Worm (Caenorhabditis elegans) whole organism, late embryonic: ENCODE measurements around the gene C35A5.6.

ENCODE experiments used
- C08G9.2 ChIP-seq: sonication (generic microtip); optimal IDR thresholded peaks from 2 replicates; lab custom pipeline; 2016; ENCODE audit warnings: mild to moderate bottlenecking, missing genetic modification characterization, moderate library complexity, missing compliant biosample characterization
- K02D7.2 ChIP-seq: sonication (generic microtip); optimal IDR thresholded peaks from 2 replicates; lab custom pipeline; 2017; ENCODE audit warnings: mild to moderate bottlenecking, missing genetic modification characterization, missing compliant biosample characterization
- T23F11.4 ChIP-seq: fragments of 200-800 bp; sonication (Bioruptor generic); optimal IDR thresholded peaks from 2 replicates; lab custom pipeline; 2018; ENCODE audit warnings: mild to moderate bottlenecking, missing genetic modification characterization, missing compliant biosample characterization
- Y22D7AL.16 ChIP-seq: sonication (generic microtip); optimal IDR thresholded peaks from 2 replicates; lab custom pipeline; 2016; ENCODE audit warnings: missing genetic modification characterization, missing compliant biosample characterization
- ahr-1 ChIP-seq: sonication (generic microtip); optimal IDR thresholded peaks from 2 replicates; lab custom pipeline; 2016; ENCODE audit warnings: missing genetic modification characterization, missing compliant biosample characterization
- ama-1 ChIP-seq: fragments of 150-350 bp; optimal IDR thresholded peaks from 2 replicates; lab custom pipeline; 2014
- ceh-14 ChIP-seq: sonication (generic microtip); optimal IDR thresholded peaks from 2 replicates; lab custom pipeline; 2016; ENCODE audit warnings: missing genotype, missing genetic modification characterization, missing compliant biosample characterization
- ceh-19 ChIP-seq: fragments of 200-800 bp; sonication (Bioruptor generic); optimal IDR thresholded peaks from 2 replicates; lab custom pipeline; 2018; ENCODE audit warnings: mild to moderate bottlenecking, missing genetic modification characterization, missing compliant biosample characterization
- ceh-24 ChIP-seq: sonication (generic microtip); optimal IDR thresholded peaks from 2 replicates; lab custom pipeline; 2016; ENCODE audit warnings: mild to moderate bottlenecking, missing genetic modification characterization, missing compliant biosample characterization
- ceh-34 ChIP-seq: sonication (generic microtip); optimal IDR thresholded peaks from 2 replicates; lab custom pipeline; 2016; ENCODE audit warnings: mild to moderate bottlenecking, missing genetic modification characterization, missing compliant biosample characterization
- ceh-45 ChIP-seq: fragments of 200-800 bp; sonication (Bioruptor generic); IDR thresholded peaks from 2 replicates; pipeline ENCODE4 v1.3.6; 2022; ENCODE audit warnings: missing genetic modification reagents, missing genetic modification characterization, missing compliant biosample characterization
- ceh-48 ChIP-seq: sonication (generic microtip); optimal IDR thresholded peaks from 2 replicates; lab custom pipeline; 2016; ENCODE audit warnings: missing genetic modification characterization, inconsistent platforms, missing compliant biosample characterization
- ceh-6 ChIP-seq: fragments of 200-800 bp; sonication (Bioruptor generic); optimal IDR thresholded peaks from 2 replicates; lab custom pipeline; 2018; ENCODE audit warnings: mild to moderate bottlenecking, missing genetic modification characterization, missing compliant biosample characterization
- che-1 ChIP-seq: sonication (generic microtip); optimal IDR thresholded peaks from 2 replicates; lab custom pipeline; 2016; ENCODE audit warnings: mild to moderate bottlenecking, missing genetic modification characterization, missing compliant biosample characterization
- elt-4 ChIP-seq: sonication (generic microtip); optimal IDR thresholded peaks from 2 replicates; lab custom pipeline; 2016; ENCODE audit warnings: missing genetic modification characterization, missing compliant biosample characterization
- ets-4 ChIP-seq: sonication (generic microtip); optimal IDR thresholded peaks from 2 replicates; lab custom pipeline; 2016; ENCODE audit warnings: missing genetic modification characterization, missing compliant biosample characterization
- hlh-15 ChIP-seq: sonication (generic microtip); optimal IDR thresholded peaks from 2 replicates; lab custom pipeline; 2016; ENCODE audit warnings: missing genetic modification characterization, missing compliant biosample characterization
- lim-6 ChIP-seq: sonication (generic microtip); optimal IDR thresholded peaks from 2 replicates; lab custom pipeline; 2016; ENCODE audit warnings: missing genetic modification characterization, missing compliant biosample characterization
- lin-11 ChIP-seq: fragments of 200-800 bp; sonication (Bioruptor generic); optimal IDR thresholded peaks from 2 replicates; lab custom pipeline; 2018; ENCODE audit warnings: mild to moderate bottlenecking, missing genetic modification characterization, missing compliant biosample characterization
- madf-2 ChIP-seq: sonication (generic microtip); optimal IDR thresholded peaks from 2 replicates; lab custom pipeline; 2017; ENCODE audit warnings: missing genetic modification characterization, missing compliant biosample characterization
- nfya-1 ChIP-seq: sonication (generic microtip); optimal IDR thresholded peaks from 2 replicates; lab custom pipeline; 2017; ENCODE audit warnings: missing genetic modification characterization, mild to moderate bottlenecking, missing compliant biosample characterization, antibody characterized with exemption, moderate library complexity
- npax-4 ChIP-seq: sonication (generic microtip); optimal IDR thresholded peaks from 2 replicates; lab custom pipeline; 2016; ENCODE audit warnings: missing genetic modification characterization, missing compliant biosample characterization
- odd-2 ChIP-seq: sonication (generic microtip); optimal IDR thresholded peaks from 2 replicates; lab custom pipeline; 2017; ENCODE audit warnings: antibody characterized with exemption, mild to moderate bottlenecking, missing genetic modification characterization, missing compliant biosample characterization
- pag-3 ChIP-seq: sonication (generic microtip); optimal IDR thresholded peaks from 2 replicates; lab custom pipeline; 2016; ENCODE audit warnings: missing compliant biosample characterization, missing genetic modification characterization, borderline replicate concordance
- pax-1 ChIP-seq: fragments of 150-350 bp; optimal IDR thresholded peaks from 2 replicates; lab custom pipeline; 2014; ENCODE audit warnings: missing biosample characterization, missing genetic modification characterization
- pha-4 ChIP-seq: fragments of 150-350 bp; optimal IDR thresholded peaks from 2 replicates; lab custom pipeline; 2018; ENCODE audit warnings: missing biosample characterization, missing genetic modification reagents, missing genetic modification characterization
- pqm-1 ChIP-seq: sonication (generic microtip); optimal IDR thresholded peaks from 2 replicates; lab custom pipeline; 2016; ENCODE audit warnings: missing genetic modification characterization, missing compliant biosample characterization
- pros-1 ChIP-seq: fragments of 150-350 bp; optimal IDR thresholded peaks from 2 replicates; lab custom pipeline; 2014; ENCODE audit warnings: missing biosample characterization, missing genetic modification reagents, missing genetic modification characterization
- sdc-2 ChIP-seq: sonication (generic microtip); optimal IDR thresholded peaks from 2 replicates; lab custom pipeline; 2016; ENCODE audit warnings: missing genotype, missing genetic modification characterization, missing compliant biosample characterization
- sox-4 ChIP-seq: sonication (generic microtip); optimal IDR thresholded peaks from 2 replicates; lab custom pipeline; 2017; ENCODE audit warnings: mild to moderate bottlenecking, missing genetic modification characterization, inconsistent platforms, missing compliant biosample characterization
- tbx-2 ChIP-seq: sonication (generic microtip); optimal IDR thresholded peaks from 2 replicates; lab custom pipeline; 2016; ENCODE audit warnings: missing genetic modification characterization, missing compliant biosample characterization
- ttx-3 ChIP-seq: sonication (generic microtip); optimal IDR thresholded peaks from 2 replicates; lab custom pipeline; 2016; ENCODE audit warnings: missing genetic modification reagents, missing genetic modification characterization, missing compliant biosample characterization
- unc-55 ChIP-seq: sonication (generic microtip); optimal IDR thresholded peaks from 2 replicates; lab custom pipeline; 2017; ENCODE audit warnings: missing biosample characterization, missing genetic modification reagents, missing genetic modification characterization
- ztf-16 ChIP-seq: sonication (generic microtip); optimal IDR thresholded peaks from 2 replicates; lab custom pipeline; 2017; ENCODE audit warnings: missing genetic modification characterization, missing compliant biosample characterization

Gene C35A5.6

ce11 chrV:10508855-10509254 is at the start of gene C35A5.6:
C35A5.6 (plus strand) TSS chrV:10509137.
- TF ChIP-seq ceh-34 (no peak), ets-4 (tag; lab: Kevin White, UChicago) (no peak), C08G9.2 (no peak), ceh-19 (GFP tag; lab: Kevin White, UChicago) (no peak), madf-2 (no peak)

DNA sequence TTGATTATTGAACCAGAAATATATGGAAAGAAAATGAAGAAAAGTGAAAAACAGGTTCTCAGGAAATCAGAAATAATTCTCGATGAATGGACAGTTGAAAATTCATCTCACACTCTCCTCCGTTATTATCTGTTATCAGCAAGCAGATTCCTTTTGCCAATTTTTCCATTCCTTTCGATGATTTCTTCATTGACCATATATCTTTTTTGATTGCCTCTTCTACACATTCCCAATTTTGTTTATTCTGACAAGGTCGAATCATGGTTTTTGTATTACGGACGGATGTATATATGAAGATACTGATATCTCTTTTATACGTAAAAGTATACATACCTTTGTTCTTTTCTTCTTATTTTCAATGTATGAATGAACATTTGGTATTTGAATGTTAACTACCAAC is 48.3 kb upstream of the C35A5.6 start:
- TF ChIP-seq tbx-2 (tag; lab: Kevin White, UChicago) = no peak
- no peak for TF ChIP-seq C08G9.2
- TF ChIP-seq hlh-15 = no peak

DNA sequence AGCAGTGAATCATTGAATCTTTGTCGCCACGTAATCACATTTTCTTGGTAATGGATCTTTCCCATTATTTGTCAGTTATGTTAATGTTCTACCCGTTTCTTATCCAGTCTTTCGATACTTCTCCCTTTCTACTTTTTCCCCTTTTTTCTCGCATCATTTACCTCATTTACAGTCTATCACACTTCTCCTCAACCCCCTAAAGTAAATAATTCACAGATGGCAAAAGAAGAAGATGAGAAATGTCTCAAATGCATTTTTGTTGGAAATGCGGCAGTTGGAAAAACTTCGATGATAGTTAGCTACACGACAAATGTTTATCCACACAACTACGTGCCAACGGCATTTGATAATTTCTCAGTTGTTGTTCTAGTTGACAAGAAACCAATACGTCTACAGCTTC is 46.9 kb upstream of the C35A5.6 start, which contains the start of gene chw-1:
Gene chw-1, plus strand, starts transcription at position 217 of the 400 bp plus-strand sequence.
- TF ChIP-seq odd-2 (tag; lab: Kevin White, UChicago) (no peak), ttx-3 (tag; lab: Kevin White, UChicago) (no peak), ztf-16 (tag; lab: Kevin White, UChicago) (no peak)

DNA sequence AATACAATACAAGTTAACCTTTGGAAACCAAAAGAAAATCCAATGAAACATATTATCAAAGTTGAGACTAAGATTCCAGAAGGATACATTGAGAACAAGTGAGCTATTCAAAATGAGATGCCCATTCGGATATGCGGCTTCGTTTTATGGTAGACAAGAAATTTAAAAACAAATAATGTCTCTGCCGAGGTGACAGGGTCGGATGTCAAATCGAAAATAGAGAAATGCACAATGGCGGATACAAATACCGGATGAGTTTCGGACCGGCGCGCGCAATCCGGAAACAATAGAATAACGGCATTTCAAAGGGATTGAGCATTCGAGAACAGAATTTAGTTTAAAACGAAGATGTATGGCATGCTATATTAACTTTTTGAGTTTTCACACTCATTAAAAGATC is 45.7 kb upstream of the C35A5.6 start, which contains the start of gene F22E12.3:
Gene F22E12.3, minus strand, starts transcription at position 101 of the 400 bp plus-strand sequence.
- no peak for TF ChIP-seq npax-4 (tag; lab: Kevin White, UChicago)
- TF ChIP-seq lin-11 (tag; lab: Kevin White, UChicago) = no peak
- no peak for TF ChIP-seq pax-1 (tag; lab: Kevin White, UChicago)
- no peak for TF ChIP-seq madf-2
- TF ChIP-seq tbx-2 (tag; lab: Kevin White, UChicago) = no peak
- no peak for TF ChIP-seq sdc-2 (tag; lab: Kevin White, UChicago)
- TF ChIP-seq T23F11.4 (GFP tag; lab: Kevin White, UChicago) = no peak
- TF ChIP-seq che-1 = no peak
- TF ChIP-seq pag-3 (tag; lab: Kevin White, UChicago) = no peak
- no peak for TF ChIP-seq elt-4

- TF ChIP-seq pag-3 (tag; lab: Kevin White, UChicago) (no peak), unc-55 (GFP tag; lab: Kevin White, UChicago) (no peak), lim-6 (tag; lab: Kevin White, UChicago) (no peak), ceh-6 (GFP tag; lab: Kevin White, UChicago) (no peak), ceh-14 (no peak), Y22D7AL.16 (no peak), ceh-48 (tag; lab: Kevin White, UChicago) (no peak), pqm-1 (tag; lab: Kevin White, UChicago) (no peak), ahr-1 (tag; lab: Kevin White, UChicago) (no peak), ama-1 (lab: Kevin White, UChicago) (no peak), sox-4 (tag; lab: Kevin White, UChicago) (no peak), lin-11 (tag; lab: Kevin White, UChicago) (no peak)
These were observed 44.8 kb upstream of the C35A5.6 start for ce11 chrV:10464160-10464559.

ce11 chrV:10464746-10465145 is 44.2 kb upstream of the C35A5.6 start:
- TF ChIP-seq pha-4 (no peak), nfya-1 (tag; lab: Kevin White, UChicago) (no peak), K02D7.2 (tag; lab: Kevin White, UChicago) (no peak), pros-1 (tag; lab: Kevin White, UChicago) (no peak), ceh-45 (GFP tag; lab: Robert Waterston, UW) (no peak), lim-6 (tag; lab: Kevin White, UChicago) (no peak), ceh-24 (tag; lab: Kevin White, UChicago) (no peak)
- TF ChIP-seq, all 69 proteins: peak for 0
